Worm (Caenorhabditis elegans) whole organism, L4/young adult: ENCODE results near the gene nhr-168.

Experiments
- W03F9.2 ChIP-seq: fragments of 150-350 bp; optimal IDR thresholded peaks from 2 replicates; lab custom pipeline; 2014; ENCODE audit warnings: missing biosample characterization, missing genetic modification characterization
- dao-5 ChIP-seq: sonication (generic microtip); optimal IDR thresholded peaks from 2 replicates; lab custom pipeline; 2016; ENCODE audit warnings: missing genotype, missing genetic modification characterization, moderate library complexity, missing compliant biosample characterization
- him-1 ChIP-seq: sonication (generic microtip); optimal IDR thresholded peaks from 2 replicates; lab custom pipeline; 2016; ENCODE audit warnings: missing genotype, missing genetic modification reagents, missing genetic modification characterization, missing compliant biosample characterization

nhr-168 gene

DNA sequence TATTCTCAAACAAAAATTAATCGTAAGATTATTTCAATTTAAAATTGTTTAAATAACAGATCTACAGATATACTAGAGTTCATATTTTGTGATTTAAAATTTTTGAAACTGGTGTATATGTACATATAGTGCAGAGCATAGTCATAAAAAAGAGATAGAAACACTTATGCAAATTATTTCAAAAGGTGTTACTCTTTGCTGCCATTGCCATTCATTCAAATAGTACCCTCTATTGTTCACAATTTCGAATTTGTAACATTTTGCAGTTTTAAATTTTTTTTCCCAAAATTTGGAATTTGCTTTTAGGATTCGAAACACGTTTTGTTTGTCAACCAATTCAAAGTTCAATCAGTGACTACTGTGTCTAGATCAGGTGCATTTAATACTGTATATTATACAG is 26.6 kb upstream of the nhr-168 start, which contains the start of gene F32H5.4:
Gene F32H5.4 (plus strand): TSS at position 301 of the 400 bp plus-strand sequence.
- TF ChIP-seq W03F9.2 (tag; lab: Kevin White, UChicago) (no peak), him-1 (no peak), dao-5 (tag; lab: Kevin White, UChicago) (no peak)

DNA sequence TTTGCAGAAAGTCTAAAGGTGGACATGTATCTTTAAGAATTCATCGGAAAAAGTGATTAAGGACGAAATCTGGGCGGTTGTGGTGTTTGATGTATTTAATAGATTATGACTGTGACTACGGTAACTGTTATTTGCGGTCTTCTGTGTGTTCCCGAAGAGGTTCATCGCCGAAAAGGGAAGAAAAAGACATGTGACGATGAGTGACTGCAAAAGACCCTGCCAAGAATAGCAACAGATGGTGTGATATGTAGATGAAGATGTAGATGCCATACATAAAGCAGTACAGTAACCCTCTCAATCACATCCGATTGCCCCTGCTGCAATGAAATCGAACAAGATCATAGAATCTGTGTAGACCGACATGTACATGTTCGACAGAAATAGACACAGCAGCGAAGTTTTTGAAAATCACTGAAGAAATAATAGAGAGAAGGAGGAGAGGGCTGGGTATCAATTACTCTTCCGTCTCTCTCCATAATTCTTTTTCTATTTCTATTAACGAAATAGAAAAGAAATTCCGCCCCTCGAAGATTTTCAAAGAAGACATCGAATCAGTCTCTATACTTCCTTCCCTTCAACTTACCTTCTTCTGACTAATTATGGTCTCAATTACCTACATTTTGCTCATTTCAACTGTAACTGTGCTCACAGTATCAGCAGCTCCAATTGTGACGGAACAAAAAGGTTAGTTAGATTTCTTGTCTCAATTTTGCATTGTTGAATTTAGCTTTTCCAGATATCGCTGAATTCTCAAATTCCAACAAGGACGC is 25.3 kb upstream of the nhr-168 start, which contains the start of gene F32H5.3:
Gene F32H5.3 (plus strand): TSS at position 513 of the 770 bp plus-strand sequence.
- TF ChIP-seq dao-5 (tag; lab: Kevin White, UChicago) (no peak), W03F9.2 (tag; lab: Kevin White, UChicago) (no peak), him-1 (no peak)

ce11 chrV:13357652-13358281 is 24.1 kb upstream of the nhr-168 start, which contains the start of gene F32H5.1:
Gene F32H5.1, minus strand, starts transcription at chrV:13358037.
- no peak for TF ChIP-seq W03F9.2 (tag; lab: Kevin White, UChicago)
- no peak for TF ChIP-seq him-1
- no peak for TF ChIP-seq dao-5 (tag; lab: Kevin White, UChicago)

ce11 chrV:13356210-13356609 is 22.5 kb upstream of the nhr-168 start:
- TF ChIP-seq W03F9.2 (tag; lab: Kevin White, UChicago) = no peak
- TF ChIP-seq him-1 = no peak
- no peak for TF ChIP-seq dao-5 (tag; lab: Kevin White, UChicago)

DNA sequence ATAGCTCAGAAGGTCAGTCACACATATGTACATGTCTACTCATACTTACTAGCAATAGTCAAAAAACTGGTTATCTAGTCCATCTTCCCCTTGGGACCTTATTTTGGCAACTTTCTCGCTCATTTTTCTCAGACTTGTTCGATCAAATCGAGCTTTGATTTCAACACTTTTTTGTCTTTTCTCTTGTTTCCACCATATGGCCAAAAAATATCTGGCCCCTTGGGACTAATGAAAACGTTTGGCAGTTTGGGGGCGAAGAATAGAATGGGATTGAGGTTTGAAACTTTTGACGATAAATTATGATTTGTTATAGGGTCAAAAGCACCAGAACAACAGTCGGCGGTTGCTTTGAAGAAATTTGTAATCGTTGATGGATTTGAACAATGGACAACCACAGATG is 18.7 kb upstream of the nhr-168 start:
- TF ChIP-seq dao-5 (tag; lab: Kevin White, UChicago) (no peak), W03F9.2 (tag; lab: Kevin White, UChicago) (no peak), him-1 (no peak)

- TF ChIP-seq W03F9.2 (tag; lab: Kevin White, UChicago) (no peak), dao-5 (tag; lab: Kevin White, UChicago) (no peak), him-1 (no peak)
Observed at ce11 chrV:13351773-13352172, 18.1 kb upstream of the nhr-168 start.

- no peak for TF ChIP-seq W03F9.2 (tag; lab: Kevin White, UChicago)
- no peak for TF ChIP-seq dao-5 (tag; lab: Kevin White, UChicago)
- TF ChIP-seq him-1 = no peak
Observed at ce11 chrV:13350302-13350701, 16.6 kb upstream of the nhr-168 start.

DNA sequence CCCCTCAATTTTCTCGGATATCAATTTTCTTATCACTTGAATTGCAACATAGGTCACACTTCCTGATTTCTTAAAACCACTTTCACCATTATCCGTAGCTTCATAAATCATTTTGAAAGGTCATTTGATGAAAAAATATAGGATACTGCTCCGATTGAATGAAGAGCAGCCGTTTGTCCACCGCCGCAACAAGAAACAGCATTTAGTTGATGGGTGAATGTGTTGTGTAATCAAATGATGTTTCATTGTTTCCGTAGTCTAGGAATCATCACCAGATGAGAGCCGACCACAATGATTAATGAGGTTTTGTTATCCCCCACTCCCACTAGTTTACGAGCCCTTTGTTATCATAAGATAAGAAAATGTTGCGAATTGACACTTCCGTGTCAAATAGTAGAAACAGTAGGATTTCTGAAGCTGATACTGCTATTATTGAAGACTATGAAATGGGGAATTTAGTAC is 12.2 kb upstream of the nhr-168 start, which contains the start of gene twk-43:
Gene twk-43 (plus strand): TSS at position 412 of the 462 bp plus-strand sequence.
- TF ChIP-seq dao-5 (tag; lab: Kevin White, UChicago) = no peak
- TF ChIP-seq him-1 = no peak
- TF ChIP-seq W03F9.2 (tag; lab: Kevin White, UChicago) = no peak

DNA sequence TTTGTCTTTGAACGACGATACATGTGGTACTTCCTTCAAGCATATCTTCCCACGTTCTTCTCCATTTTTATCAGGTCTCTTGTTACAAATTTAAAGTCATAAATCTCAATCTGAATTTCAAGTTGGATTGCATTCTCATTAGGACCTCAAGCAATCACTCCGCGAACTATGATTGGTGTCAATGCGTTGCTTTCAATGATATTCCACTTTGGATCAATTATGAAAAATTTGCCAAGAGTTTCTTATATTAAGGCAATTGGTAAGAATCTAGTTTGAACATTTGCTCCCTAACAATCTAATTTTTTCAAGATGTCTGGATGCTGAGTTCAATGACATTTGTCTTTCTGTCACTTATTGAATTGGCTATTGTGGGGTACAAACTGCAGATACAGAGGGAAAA is 8.6 kb upstream of the nhr-168 start:
- TF ChIP-seq W03F9.2 (tag; lab: Kevin White, UChicago) = no peak
- no peak for TF ChIP-seq him-1
- TF ChIP-seq dao-5 (tag; lab: Kevin White, UChicago) = no peak

DNA sequence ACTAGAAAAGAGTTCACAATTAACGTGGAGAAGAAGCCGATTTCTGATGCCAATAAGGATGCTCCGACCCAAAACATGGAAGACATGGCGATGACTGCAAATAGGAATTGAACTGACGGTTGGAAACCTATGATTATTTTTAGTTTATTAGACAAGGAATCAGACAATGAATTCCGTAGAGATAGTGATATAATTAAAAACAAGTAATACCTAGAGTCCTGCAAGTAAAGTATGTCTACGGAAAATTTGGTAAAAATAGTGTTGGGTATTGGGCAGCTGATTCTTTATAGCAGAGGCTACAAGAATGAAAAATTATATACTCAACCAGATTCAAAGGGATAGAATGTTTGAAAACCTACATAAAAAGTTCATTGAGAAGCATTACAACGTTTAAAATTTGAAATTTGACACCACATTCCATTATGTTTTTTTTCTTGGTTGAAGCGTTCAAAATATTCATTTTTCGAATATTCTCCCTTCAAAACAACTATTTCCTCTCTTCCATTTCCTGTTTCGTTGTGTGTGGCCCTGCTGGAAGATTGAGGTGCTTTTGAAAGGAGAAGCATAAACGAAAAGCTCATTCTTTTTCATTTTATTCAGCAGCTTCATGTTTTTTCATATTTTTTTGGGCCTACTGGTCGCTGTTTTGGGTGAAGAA is 6.1 kb upstream of the nhr-168 start, which contains the start of the genes str-4 and lgc-48:
Gene str-4 (minus strand): TSS at position 101 of the 658 bp plus-strand sequence.
Gene lgc-48 (plus strand): TSS at position 608 of the 658 bp plus-strand sequence.
- no peak for TF ChIP-seq dao-5 (tag; lab: Kevin White, UChicago)
- no peak for TF ChIP-seq W03F9.2 (tag; lab: Kevin White, UChicago)
- TF ChIP-seq him-1 = no peak

- TF ChIP-seq dao-5 (tag; lab: Kevin White, UChicago) = no peak
- no peak for TF ChIP-seq W03F9.2 (tag; lab: Kevin White, UChicago)
- TF ChIP-seq him-1 = no peak
Observed at ce11 chrV:13338037-13338436, 4.4 kb upstream of the nhr-168 start.

- TF ChIP-seq W03F9.2 (tag; lab: Kevin White, UChicago) (no peak), dao-5 (tag; lab: Kevin White, UChicago) (no peak), him-1 (no peak)
Observed at ce11 chrV:13335883-13336419, 2.3 kb upstream of the nhr-168 start, which contains the start of gene C50B6.9. Gene C50B6.9, plus strand, starts transcription at chrV:13336369.

- no peak for TF ChIP-seq W03F9.2 (tag; lab: Kevin White, UChicago)
- no peak for TF ChIP-seq dao-5 (tag; lab: Kevin White, UChicago)
- TF ChIP-seq him-1 = no peak
Observed at ce11 chrV:13334447-13334846, 776 bp upstream of the nhr-168 start.
